Comparison of ENCODE assay signal across 1 fruit fly cellular context in genomic region chr3R:30734576-30734975, dm6.
TF ChIP-seq lines count a peak whose summit lies in the region.

No protein-coding gene starts in this region.

TF ChIP-seq in whole organism, embryonic, 481 proteins besides CTCF, POLR2A, EP300 and RAD21 (continued from another document and continues in another):
- TF ChIP-seq gro (GFP tag; optimal IDR thresholded peaks at IDR 0.05; lab: Kevin White, UChicago), result no peak
- TF ChIP-seq Atf-2 (GFP tag; optimal IDR thresholded peaks at IDR 0.05; lab: Kevin White, UChicago), result no peak
- TF ChIP-seq Poxn (GFP tag; IDR thresholded peaks at IDR 0.05; lab: Robert Waterston, UW), result no peak
- TF ChIP-seq hb (GFP tag; IDR thresholded peaks at IDR 0.05; lab: Robert Waterston, UW; ENCODE audit: partially characterized antibody), result no peak
- TF ChIP-seq hth (optimal IDR thresholded peaks at IDR 0.05; lab: Kevin White, UChicago), result no peak
- TF ChIP-seq CG13287 (GFP tag; IDR thresholded peaks at IDR 0.05; lab: Robert Waterston, UW; ENCODE audit: partially characterized antibody), result no peak
- peak; percentile 75 for TF ChIP-seq CG18262 (tag; optimal IDR thresholded peaks at IDR 0.05; lab: Kevin White, UChicago)
- peak; percentile 11 for TF ChIP-seq Deaf1 (tag; optimal IDR thresholded peaks at IDR 0.05; lab: Kevin White, UChicago)
- TF ChIP-seq CG3407 (GFP tag; optimal IDR thresholded peaks at IDR 0.05; lab: Kevin White, UChicago), result no peak
- no peak for TF ChIP-seq CG32772 (GFP tag; IDR thresholded peaks at IDR 0.05; lab: Robert Waterston, UW)
- no peak for TF ChIP-seq Stat92E (GFP tag; optimal IDR thresholded peaks at IDR 0.05; lab: Kevin White, UChicago)
- TF ChIP-seq CG17361 (GFP tag; IDR thresholded peaks at IDR 0.05; lab: Robert Waterston, UW), result 0 out of 3 replicates have a peak, but pooled peaks have one; percentile 54
- TF ChIP-seq CG15073 (GFP tag; optimal IDR thresholded peaks at IDR 0.05; lab: Kevin White, UChicago), result no peak
- TF ChIP-seq crp (GFP tag; optimal IDR thresholded peaks at IDR 0.05; lab: Kevin White, UChicago), result no peak
- no peak for TF ChIP-seq ac (GFP tag; optimal IDR thresholded peaks at IDR 0.05; lab: Kevin White, UChicago)
- TF ChIP-seq z (GFP tag; IDR thresholded peaks at IDR 0.05; lab: Robert Waterston, UW), result no peak
- TF ChIP-seq chm (GFP tag; IDR thresholded peaks at IDR 0.05; lab: Robert Waterston, UW), result no peak
- TF ChIP-seq odd (GFP tag; optimal IDR thresholded peaks at IDR 0.05; lab: Kevin White, UChicago), result no peak
- TF ChIP-seq stwl (tag; optimal IDR thresholded peaks at IDR 0.05; lab: Kevin White, UChicago), result no peak
- TF ChIP-seq twi (tag; optimal IDR thresholded peaks at IDR 0.05; lab: Kevin White, UChicago), result no peak
- peak; percentile 7 for TF ChIP-seq CG2202 (tag; optimal IDR thresholded peaks at IDR 0.05; lab: Kevin White, UChicago)
- TF ChIP-seq CG13123 (GFP tag; optimal IDR thresholded peaks at IDR 0.05; lab: Kevin White, UChicago), result no peak
- TF ChIP-seq Mes4 (GFP tag; optimal IDR thresholded peaks at IDR 0.05; lab: Kevin White, UChicago), result no peak
- TF ChIP-seq CrebB (tag; optimal IDR thresholded peaks at IDR 0.05; lab: Kevin White, UChicago), result no peak
- TF ChIP-seq C15 (GFP tag; IDR thresholded peaks at IDR 0.05; lab: Robert Waterston, UW), result no peak
- no peak for TF ChIP-seq CG15479 (GFP tag; optimal IDR thresholded peaks at IDR 0.05; lab: Kevin White, UChicago)
- no peak for TF ChIP-seq CG42726 (GFP tag; IDR thresholded peaks at IDR 0.05; lab: Robert Waterston, UW; ENCODE audit: partially characterized antibody)
- peak; percentile 12 for TF ChIP-seq CG3065 (GFP tag; optimal IDR thresholded peaks at IDR 0.05; lab: Kevin White, UChicago)
- no peak for TF ChIP-seq yki (optimal IDR thresholded peaks at IDR 0.05; lab: Kevin White, UChicago)
- no peak for TF ChIP-seq amos (GFP tag; IDR thresholded peaks at IDR 0.05; lab: Robert Waterston, UW; ENCODE audit: partially characterized antibody)
- no peak for TF ChIP-seq CG17912 (GFP tag; optimal IDR thresholded peaks at IDR 0.05; lab: Kevin White, UChicago)
- peak; percentile 55 for TF ChIP-seq CG7839 (tag; optimal IDR thresholded peaks at IDR 0.05; lab: Kevin White, UChicago)
- no peak for TF ChIP-seq Atf6 (GFP tag; IDR thresholded peaks at IDR 0.05; lab: Robert Waterston, UW)
- TF ChIP-seq CG5953 (GFP tag; IDR thresholded peaks at IDR 0.05; lab: Robert Waterston, UW), result no peak
- TF ChIP-seq CG1602 (GFP tag; optimal IDR thresholded peaks at IDR 0.05; lab: Kevin White, UChicago), result no peak
- no peak for TF ChIP-seq HLH54F (GFP tag; optimal IDR thresholded peaks at IDR 0.05; lab: Kevin White, UChicago)
- TF ChIP-seq CG12219 (GFP tag; optimal IDR thresholded peaks at IDR 0.05; lab: Kevin White, UChicago), result no peak
- no peak for TF ChIP-seq CG34224 (GFP tag; IDR thresholded peaks at IDR 0.05; lab: Robert Waterston, UW; ENCODE audit: partially characterized antibody)
- TF ChIP-seq gfzf (GFP tag; optimal IDR thresholded peaks at IDR 0.05; lab: Kevin White, UChicago), result no peak
- no peak for TF ChIP-seq ato (GFP tag; IDR thresholded peaks at IDR 0.05; lab: Robert Waterston, UW; ENCODE audit: partially characterized antibody)
- TF ChIP-seq mirr (GFP tag; optimal IDR thresholded peaks at IDR 0.05; lab: Kevin White, UChicago), result no peak
- peak; percentile 30 for TF ChIP-seq CG10654 (GFP tag; optimal IDR thresholded peaks at IDR 0.05; lab: Kevin White, UChicago)
- no peak for TF ChIP-seq fu2 (GFP tag; optimal IDR thresholded peaks at IDR 0.05; lab: Kevin White, UChicago)
- TF ChIP-seq cad (GFP tag; optimal IDR thresholded peaks at IDR 0.05; lab: Kevin White, UChicago), result no peak
- TF ChIP-seq br (optimal IDR thresholded peaks at IDR 0.05; lab: Kevin White, UChicago), result no peak
- no peak for TF ChIP-seq NC2α (GFP tag; optimal IDR thresholded peaks at IDR 0.05; lab: Kevin White, UChicago)
- TF ChIP-seq danr (GFP tag; IDR thresholded peaks at IDR 0.05; lab: Robert Waterston, UW), result no peak
- TF ChIP-seq Chrac-16 (GFP tag; optimal IDR thresholded peaks at IDR 0.05; lab: Kevin White, UChicago), result peak; percentile 30
- no peak for TF ChIP-seq CG8359 (GFP tag; optimal IDR thresholded peaks at IDR 0.05; lab: Kevin White, UChicago; ENCODE audit: borderline replicate concordance)
- TF ChIP-seq Dad (GFP tag; optimal IDR thresholded peaks at IDR 0.05; lab: Kevin White, UChicago), result no peak
- no peak for TF ChIP-seq Ravus (GFP tag; IDR thresholded peaks at IDR 0.05; lab: Robert Waterston, UW)
- TF ChIP-seq CG8388 (GFP tag; optimal IDR thresholded peaks at IDR 0.05; lab: Kevin White, UChicago), result peak; percentile 43
- no peak for TF ChIP-seq repo (GFP tag; optimal IDR thresholded peaks at IDR 0.05; lab: Kevin White, UChicago)
- peak; percentile 67 for TF ChIP-seq gem (tag; optimal IDR thresholded peaks at IDR 0.05; lab: Kevin White, UChicago)
- peak in 1 of 2 experiments; percentile 27 for TF ChIP-seq Hr51 (GFP tag; optimal IDR thresholded peaks at IDR 0.05; lab: Kevin White, UChicago)
- no peak for TF ChIP-seq CG6854 (GFP tag; optimal IDR thresholded peaks at IDR 0.05; lab: Kevin White, UChicago)
- TF ChIP-seq lab (GFP tag; optimal IDR thresholded peaks at IDR 0.05; lab: Kevin White, UChicago), result peak; percentile 5
- TF ChIP-seq tin (GFP tag; optimal IDR thresholded peaks at IDR 0.05; lab: Kevin White, UChicago), result peak; percentile 29
- no peak for TF ChIP-seq CG16813 (GFP tag; IDR thresholded peaks at IDR 0.05; lab: Robert Waterston, UW; ENCODE audit: partially characterized antibody)
- no peak for TF ChIP-seq Myb (GFP tag; optimal IDR thresholded peaks at IDR 0.05; lab: Kevin White, UChicago)
- no peak for TF ChIP-seq CG12155 (GFP tag; optimal IDR thresholded peaks at IDR 0.05; lab: Kevin White, UChicago)
- no peak for TF ChIP-seq inv (GFP tag; IDR thresholded peaks at IDR 0.05; lab: Robert Waterston, UW; ENCODE audit: partially characterized antibody)
- no peak for TF ChIP-seq Med (GFP tag; lab: Kevin White, UChicago)
- TF ChIP-seq Tbp (GFP tag; optimal IDR thresholded peaks at IDR 0.05; lab: Kevin White, UChicago), result no peak
- TF ChIP-seq ssp (GFP tag; IDR thresholded peaks at IDR 0.05; lab: Robert Waterston, UW), result peak; percentile 35; the same call in 1 of the 2 replicates
- TF ChIP-seq ken (GFP tag; IDR thresholded peaks at IDR 0.05; lab: Robert Waterston, UW), result no peak
- TF ChIP-seq CG17186 (GFP tag; optimal IDR thresholded peaks at IDR 0.05; lab: Kevin White, UChicago), result no peak
- no peak for TF ChIP-seq so (GFP tag; IDR thresholded peaks at IDR 0.05; lab: Robert Waterston, UW)
- no peak for TF ChIP-seq CG15514 (GFP tag; optimal IDR thresholded peaks at IDR 0.05; lab: Kevin White, UChicago)
- no peak for TF ChIP-seq CG13296 (GFP tag; optimal IDR thresholded peaks at IDR 0.05; lab: Kevin White, UChicago)
- TF ChIP-seq Oli (tag; optimal IDR thresholded peaks at IDR 0.05; lab: Kevin White, UChicago), result peak; percentile 46
- no peak for TF ChIP-seq CG15601 (tag; optimal IDR thresholded peaks at IDR 0.05; lab: Kevin White, UChicago)
- TF ChIP-seq CoRest (tag; optimal IDR thresholded peaks at IDR 0.05; lab: Kevin White, UChicago), result peak; percentile 40
- 0 out of 2 replicates have a peak, but pooled peaks have one; percentile 27 for TF ChIP-seq lmd (GFP tag; IDR thresholded peaks at IDR 0.05; lab: Robert Waterston, UW)
- TF ChIP-seq CG6765 (GFP tag; optimal IDR thresholded peaks at IDR 0.05; lab: Kevin White, UChicago), result no peak
- TF ChIP-seq CG31388 (GFP tag; optimal IDR thresholded peaks at IDR 0.05; lab: Kevin White, UChicago), result no peak
- no peak for TF ChIP-seq Sin3A (optimal IDR thresholded peaks at IDR 0.05; lab: Kevin White, UChicago)
- TF ChIP-seq Drgx (GFP tag; IDR thresholded peaks at IDR 0.05; lab: Robert Waterston, UW), result no peak
- TF ChIP-seq Side (GFP tag; optimal IDR thresholded peaks at IDR 0.05; lab: Kevin White, UChicago), result no peak
- peak; percentile 56; the same call in 1 of the 2 replicates for TF ChIP-seq ara (GFP tag; IDR thresholded peaks at IDR 0.05; lab: Robert Waterston, UW)
- no peak for TF ChIP-seq Pdp1 (GFP tag; optimal IDR thresholded peaks at IDR 0.05; lab: Kevin White, UChicago)
- TF ChIP-seq Dip2 (GFP tag; IDR thresholded peaks at IDR 0.05; lab: Robert Waterston, UW), result no peak
- no peak for TF ChIP-seq CG11723 (GFP tag; optimal IDR thresholded peaks at IDR 0.05; lab: Kevin White, UChicago)
- peak; percentile 45 for TF ChIP-seq CG1603 (tag; optimal IDR thresholded peaks at IDR 0.05; lab: Kevin White, UChicago)
- TF ChIP-seq Nf-YA (GFP tag; IDR thresholded peaks at IDR 0.05; lab: Robert Waterston, UW), result 0 out of 2 replicates have a peak, but pooled peaks have one; percentile 13
- 0 out of 2 replicates have a peak, but pooled peaks have one; percentile 43 for TF ChIP-seq Ptx1 (GFP tag; IDR thresholded peaks at IDR 0.05; lab: Robert Waterston, UW)
- TF ChIP-seq CG17328 (GFP tag; IDR thresholded peaks at IDR 0.05; lab: Robert Waterston, UW), result peak; percentile 57
- TF ChIP-seq CG17802 (tag; optimal IDR thresholded peaks at IDR 0.05; lab: Kevin White, UChicago), result no peak
- TF ChIP-seq zf30C (GFP tag; optimal IDR thresholded peaks at IDR 0.05; lab: Kevin White, UChicago), result peak; percentile 12
- no peak for TF ChIP-seq en (GFP tag; optimal IDR thresholded peaks at IDR 0.05; lab: Kevin White, UChicago)
- no peak for TF ChIP-seq unc-4 (GFP tag; IDR thresholded peaks at IDR 0.05; lab: Robert Waterston, UW; ENCODE audit: partially characterized antibody)
- TF ChIP-seq sr (GFP tag; IDR thresholded peaks at IDR 0.05; lab: Robert Waterston, UW), result no peak
- TF ChIP-seq sc (optimal IDR thresholded peaks at IDR 0.05; lab: Kevin White, UChicago), result no peak
- TF ChIP-seq sc (GFP tag; optimal IDR thresholded peaks at IDR 0.05; lab: Kevin White, UChicago), result peak; percentile 35
- TF ChIP-seq jing (GFP tag; optimal IDR thresholded peaks at IDR 0.05; lab: Kevin White, UChicago), result peak; percentile 22
- no peak for TF ChIP-seq p53 (GFP tag; optimal IDR thresholded peaks at IDR 0.05; lab: Kevin White, UChicago)
- TF ChIP-seq Sry-β (GFP tag; optimal IDR thresholded peaks at IDR 0.05; lab: Kevin White, UChicago), result no peak
- TF ChIP-seq pros (GFP tag; optimal IDR thresholded peaks at IDR 0.05; lab: Kevin White, UChicago), result no peak
- TF ChIP-seq YL-1 (GFP tag; optimal IDR thresholded peaks at IDR 0.05; lab: Kevin White, UChicago), result no peak
- peak; percentile 45 for TF ChIP-seq Sox102F (GFP tag; optimal IDR thresholded peaks at IDR 0.05; lab: Kevin White, UChicago)
- no peak for TF ChIP-seq h (optimal IDR thresholded peaks at IDR 0.05; lab: Kevin White, UChicago)
- no peak for TF ChIP-seq ro (GFP tag; IDR thresholded peaks at IDR 0.05; lab: Robert Waterston, UW)
- TF ChIP-seq CG6254 (GFP tag; optimal IDR thresholded peaks at IDR 0.05; lab: Kevin White, UChicago), result no peak
- no peak for TF ChIP-seq trh (GFP tag; optimal IDR thresholded peaks at IDR 0.05; lab: Kevin White, UChicago)
- no peak for TF ChIP-seq CG12659 (GFP tag; optimal IDR thresholded peaks at IDR 0.05; lab: Kevin White, UChicago)
- no peak for TF ChIP-seq sima (GFP tag; optimal IDR thresholded peaks at IDR 0.05; lab: Kevin White, UChicago)
- no peak for TF ChIP-seq Hey (tag; optimal IDR thresholded peaks at IDR 0.05; lab: Kevin White, UChicago)
- TF ChIP-seq Meics (GFP tag; optimal IDR thresholded peaks at IDR 0.05; lab: Kevin White, UChicago), result no peak
- peak in 1 of 2 experiments; percentile 76 for TF ChIP-seq bsh (GFP tag; optimal IDR thresholded peaks at IDR 0.05; lab: Kevin White, UChicago)
- TF ChIP-seq pho (GFP tag; optimal IDR thresholded peaks at IDR 0.05; lab: Kevin White, UChicago), result no peak
- peak; percentile 62 for TF ChIP-seq Xrp1 (GFP tag; IDR thresholded peaks at IDR 0.05; lab: Robert Waterston, UW)
- no peak for TF ChIP-seq Gsc (GFP tag; IDR thresholded peaks at IDR 0.05; lab: Robert Waterston, UW)
- no peak for TF ChIP-seq CG33213 (GFP tag; optimal IDR thresholded peaks at IDR 0.05; lab: Kevin White, UChicago)
- TF ChIP-seq CG13424 (tag; optimal IDR thresholded peaks at IDR 0.05; lab: Kevin White, UChicago), result peak; percentile 26
- no peak for TF ChIP-seq Fer1 (GFP tag; optimal IDR thresholded peaks at IDR 0.05; lab: Kevin White, UChicago)
- TF ChIP-seq jigr1 (GFP tag; IDR thresholded peaks at IDR 0.05; lab: Robert Waterston, UW), result no peak
- peak; percentile 76 for TF ChIP-seq CG2712 (tag; optimal IDR thresholded peaks at IDR 0.05; lab: Kevin White, UChicago)
- TF ChIP-seq zen (tag; optimal IDR thresholded peaks at IDR 0.05; lab: Kevin White, UChicago), result peak; percentile 29
- TF ChIP-seq Six4 (GFP tag; optimal IDR thresholded peaks at IDR 0.05; lab: Kevin White, UChicago), result peak; percentile 20
- peak; percentile 22 for TF ChIP-seq Spps (tag; optimal IDR thresholded peaks at IDR 0.05; lab: Kevin White, UChicago)
- TF ChIP-seq ham (GFP tag; IDR thresholded peaks at IDR 0.05; lab: Robert Waterston, UW), result no peak
- no peak for TF ChIP-seq knrl (GFP tag; IDR thresholded peaks at IDR 0.05; lab: Robert Waterston, UW; ENCODE audit: partially characterized antibody)
- no peak for TF ChIP-seq nerfin-2 (GFP tag; IDR thresholded peaks at IDR 0.05; lab: Robert Waterston, UW; ENCODE audit: partially characterized antibody)
- peak; percentile 41 for TF ChIP-seq Hr3 (GFP tag; optimal IDR thresholded peaks at IDR 0.05; lab: Kevin White, UChicago)
- peak; percentile 20 for TF ChIP-seq CG9437 (GFP tag; optimal IDR thresholded peaks at IDR 0.05; lab: Kevin White, UChicago)
- no peak for TF ChIP-seq MTF-1 (GFP tag; optimal IDR thresholded peaks at IDR 0.05; lab: Kevin White, UChicago; ENCODE audit: borderline replicate concordance)
- TF ChIP-seq CG16815 (GFP tag; optimal IDR thresholded peaks at IDR 0.05; lab: Kevin White, UChicago), result peak; percentile 50
- TF ChIP-seq NK7.1 (GFP tag; optimal IDR thresholded peaks at IDR 0.05; lab: Kevin White, UChicago), result no peak
- TF ChIP-seq Doc3 (GFP tag; IDR thresholded peaks at IDR 0.05; lab: Robert Waterston, UW; ENCODE audit: partially characterized antibody), result no peak
- no peak for TF ChIP-seq mld (GFP tag; IDR thresholded peaks at IDR 0.05; lab: Robert Waterston, UW; ENCODE audit: partially characterized antibody)
- TF ChIP-seq CG17385 (GFP tag; optimal IDR thresholded peaks at IDR 0.05; lab: Kevin White, UChicago), result no peak
- TF ChIP-seq Hmr (GFP tag; optimal IDR thresholded peaks at IDR 0.05; lab: Kevin White, UChicago), result no peak
- no peak for TF ChIP-seq ERR (GFP tag; optimal IDR thresholded peaks at IDR 0.05; lab: Kevin White, UChicago)
- no peak for TF ChIP-seq kah (GFP tag; optimal IDR thresholded peaks at IDR 0.05; lab: Kevin White, UChicago)
- no peak for TF ChIP-seq fd3F (GFP tag; optimal IDR thresholded peaks at IDR 0.05; lab: Kevin White, UChicago)
- peak; percentile 57 for TF ChIP-seq CG9727 (GFP tag; optimal IDR thresholded peaks at IDR 0.05; lab: Kevin White, UChicago)
